Worm (Caenorhabditis elegans): Measurements from ENCODE around the gene rga-4.

rga-4 gene

DNA sequence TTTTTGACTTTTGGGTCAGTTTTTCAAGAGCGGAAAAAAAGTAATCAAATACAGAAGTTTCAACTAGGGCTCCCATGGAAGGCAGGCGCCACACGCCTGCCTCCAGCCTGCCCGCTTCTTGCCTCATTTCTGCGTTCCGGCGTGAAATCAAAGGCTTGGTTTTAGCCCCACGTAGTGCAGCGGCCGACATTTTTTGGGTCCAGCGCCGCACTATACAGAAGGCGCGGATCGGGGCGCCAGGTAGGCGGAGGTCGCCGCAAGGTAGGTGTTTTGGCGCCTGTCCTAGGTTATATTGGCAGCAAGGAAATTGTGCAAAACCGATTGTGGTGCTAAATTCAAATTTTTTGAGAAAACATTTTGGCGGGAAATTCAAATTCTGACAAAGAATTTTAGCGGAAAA is 14.9 kb downstream of the rga-4 start:
- no peak for TF ChIP-seq elt-1 (tag; optimal IDR thresholded peaks at IDR 0.05)

- TF ChIP-seq C34F6.9 (tag; optimal IDR thresholded peaks at IDR 0.05): peak; percentile 82
- TF ChIP-seq lin-11 (tag; optimal IDR thresholded peaks at IDR 0.05): peak; percentile 2
- peak; percentile 72 for TF ChIP-seq nhr-129 (tag; optimal IDR thresholded peaks at IDR 0.05)
- peak; percentile 42 for TF ChIP-seq sma-9 (GFP tag; optimal IDR thresholded peaks at IDR 0.05)
- no peak for TF ChIP-seq sma-9 (tag; optimal IDR thresholded peaks at IDR 0.05)
- TF ChIP-seq zag-1 (tag; optimal IDR thresholded peaks at IDR 0.05): peak; percentile 21
- TF ChIP-seq sem-4 (tag; optimal IDR thresholded peaks at IDR 0.05): peak; percentile 15
- peak in 1 of 2 experiments; percentile 66 for TF ChIP-seq lsy-2 (tag; optimal IDR thresholded peaks at IDR 0.05)
- TF ChIP-seq nhr-237 (tag; optimal IDR thresholded peaks at IDR 0.05): no peak
- no peak for TF ChIP-seq Y55F3AM.14 (GFP tag; optimal IDR thresholded peaks at IDR 0.05)
- TF ChIP-seq skn-1 (tag; optimal IDR thresholded peaks at IDR 0.05): no peak
- TF ChIP-seq unc-55 (GFP tag; optimal IDR thresholded peaks at IDR 0.05): peak; percentile 60
- no peak for TF ChIP-seq lin-13 (GFP tag; optimal IDR thresholded peaks at IDR 0.05)
- peak; percentile 0 for TF ChIP-seq fos-1 (tag; optimal IDR thresholded peaks at IDR 0.05)
- TF ChIP-seq mdl-1 (tag; optimal IDR thresholded peaks at IDR 0.05): peak; percentile 23 to 76
- TF ChIP-seq blmp-1 (tag; optimal IDR thresholded peaks at IDR 0.05; ENCODE audit: insufficient read depth): no peak
- no peak for TF ChIP-seq alr-1 (tag; optimal IDR thresholded peaks at IDR 0.05)
- TF ChIP-seq nhr-21 (tag; optimal IDR thresholded peaks at IDR 0.05): no peak
- TF ChIP-seq crh-2 (tag; optimal IDR thresholded peaks at IDR 0.05): peak; percentile 73
- no peak for TF ChIP-seq nhr-6 (tag; optimal IDR thresholded peaks at IDR 0.05)
Observed at ce11 chrV:1366082-1366481, 17.0 kb downstream of the rga-4 start.

DNA sequence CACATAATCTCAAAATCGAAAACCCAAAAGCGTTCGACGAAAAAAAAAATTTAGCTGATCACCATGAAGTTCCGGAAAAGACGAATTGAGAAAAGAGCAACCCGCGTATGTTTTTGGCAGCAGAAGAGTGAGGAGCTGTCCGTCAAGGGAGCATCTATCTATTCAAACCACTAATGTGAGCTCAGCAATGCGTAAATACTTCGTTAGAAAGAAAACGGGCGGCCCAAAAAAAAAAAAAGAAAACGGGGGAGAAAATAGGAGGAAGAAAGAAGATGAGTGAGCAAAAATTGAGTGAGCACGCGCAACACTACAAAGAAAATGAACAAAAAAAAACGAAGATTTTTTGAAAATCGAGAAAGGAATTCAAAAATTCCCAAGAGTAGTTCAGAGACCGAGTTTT is 18.7 kb downstream of the rga-4 start:
- TF ChIP-seq mab-5 (tag; optimal IDR thresholded peaks at IDR 0.05): peak; percentile 10
- no peak for TF ChIP-seq unc-62 (GFP tag; optimal IDR thresholded peaks at IDR 0.05)
- TF ChIP-seq lin-11 (tag; optimal IDR thresholded peaks at IDR 0.05): no peak
- TF ChIP-seq lsy-2 (tag; optimal IDR thresholded peaks at IDR 0.05): peak in 1 of 2 experiments; percentile 13
- no peak for TF ChIP-seq blmp-1 (tag; optimal IDR thresholded peaks at IDR 0.05; ENCODE audit: insufficient read depth)
- peak; percentile 18 for TF ChIP-seq unc-55 (GFP tag; optimal IDR thresholded peaks at IDR 0.05)
- no peak for TF ChIP-seq aly-2 (tag; optimal IDR thresholded peaks at IDR 0.05)
- TF ChIP-seq zag-1 (tag; optimal IDR thresholded peaks at IDR 0.05): peak; percentile 63
- peak; percentile 40 for TF ChIP-seq Y55F3AM.14 (GFP tag; optimal IDR thresholded peaks at IDR 0.05)

- no peak for TF ChIP-seq sma-3 (GFP tag; optimal IDR thresholded peaks at IDR 0.05)
- no peak for TF ChIP-seq mab-5 (tag; optimal IDR thresholded peaks at IDR 0.05)
- TF ChIP-seq mdl-1 (tag; optimal IDR thresholded peaks at IDR 0.05): no peak
- TF ChIP-seq skn-1 (tag; optimal IDR thresholded peaks at IDR 0.05): no peak
- no peak for TF ChIP-seq unc-39 (tag; optimal IDR thresholded peaks at IDR 0.05)
- no peak for TF ChIP-seq nhr-25 (tag; optimal IDR thresholded peaks at IDR 0.05)
- TF ChIP-seq elt-3 (tag; optimal IDR thresholded peaks at IDR 0.05): no peak
- no peak for TF ChIP-seq ztf-1 (GFP tag; conservative IDR thresholded peaks at IDR 0.05)
- TF ChIP-seq lin-13 (GFP tag; optimal IDR thresholded peaks at IDR 0.05): no peak
- TF ChIP-seq gmeb-1 (tag; optimal IDR thresholded peaks at IDR 0.05): no peak
- no peak for TF ChIP-seq unc-55 (GFP tag; optimal IDR thresholded peaks at IDR 0.05)
- TF ChIP-seq nhr-129 (tag; optimal IDR thresholded peaks at IDR 0.05): no peak
- no peak for TF ChIP-seq snpc-4 (tag; optimal IDR thresholded peaks at IDR 0.05)
- no peak for TF ChIP-seq elt-1 (tag; optimal IDR thresholded peaks at IDR 0.05)
- no peak for TF ChIP-seq peb-1 (tag; optimal IDR thresholded peaks at IDR 0.05)
- TF ChIP-seq lin-11 (tag; optimal IDR thresholded peaks at IDR 0.05): no peak
- TF ChIP-seq ztf-4 (tag; optimal IDR thresholded peaks at IDR 0.05): no peak
- no peak for TF ChIP-seq ztf-11 (tag; optimal IDR thresholded peaks at IDR 0.05)
- TF ChIP-seq sem-4 (tag; optimal IDR thresholded peaks at IDR 0.05): no peak
Observed at ce11 chrV:1362027-1362426, 21.0 kb downstream of the rga-4 start.

DNA sequence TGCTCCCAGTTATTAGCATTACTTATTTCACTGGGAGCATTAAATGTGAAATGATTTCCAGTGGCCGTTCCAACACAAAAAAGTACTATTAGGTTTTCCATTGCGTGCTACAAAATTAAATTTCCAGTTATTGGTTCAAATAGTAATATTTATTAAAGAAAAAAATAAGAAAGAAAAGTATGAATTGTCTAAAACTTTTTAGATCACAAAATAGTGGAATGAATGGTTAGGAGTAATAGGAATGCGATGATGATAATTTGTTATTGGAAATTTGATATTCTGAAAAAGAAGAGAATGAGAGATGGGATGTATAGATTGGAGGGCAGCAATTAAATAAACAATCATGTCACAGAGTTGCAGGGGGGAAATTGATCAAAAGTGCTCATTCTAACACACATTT is 25.0 kb downstream of the rga-4 start, which contains the start of gene Y75B7AL.2:
TSS of gene Y75B7AL.2 (minus strand) at position 101 of the 400 bp plus-strand sequence.
- no peak for TF ChIP-seq snpc-4 (tag; optimal IDR thresholded peaks at IDR 0.05)
- no peak for TF ChIP-seq unc-39 (tag; optimal IDR thresholded peaks at IDR 0.05)
- TF ChIP-seq aly-2 (tag; optimal IDR thresholded peaks at IDR 0.05): no peak
- TF ChIP-seq elt-3 (tag; optimal IDR thresholded peaks at IDR 0.05): no peak

Measured in whole organism, L2 larva.